Worm (Caenorhabditis elegans): ENCODE measurements around the gene C05D9.9.

DNA sequence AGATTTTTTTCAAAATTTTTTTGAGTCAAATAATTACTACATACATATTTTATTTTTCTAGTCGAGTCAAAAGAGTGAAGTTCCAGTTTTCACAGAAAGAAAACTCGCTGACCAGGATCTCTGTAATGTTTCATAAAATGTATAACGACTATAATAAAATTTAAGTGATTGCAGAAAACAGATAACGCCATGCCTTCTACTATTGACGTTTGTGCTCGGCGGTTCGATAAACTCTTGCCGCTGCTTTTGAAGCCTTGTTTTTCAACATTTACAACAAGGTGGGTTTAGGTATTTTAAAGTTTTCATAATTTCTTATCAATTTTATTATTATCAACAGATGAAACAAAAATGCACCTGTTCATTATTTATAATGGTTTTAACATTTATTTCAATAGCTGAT lies 1.4 kb upstream of the C05D9.9 start, which contains the start of gene lmp-2:
- no peak for TF ChIP-seq snpc-4 (tag; optimal IDR thresholded peaks at IDR 0.05)
- TF ChIP-seq mep-1 (tag; optimal IDR thresholded peaks at IDR 0.05) = no peak
- TF ChIP-seq unc-62 (GFP tag; optimal IDR thresholded peaks at IDR 0.05) = no peak
- TF ChIP-seq lin-13 (tag; optimal IDR thresholded peaks at IDR 0.05) = no peak
- no peak for TF ChIP-seq nhr-237 (tag; optimal IDR thresholded peaks at IDR 0.05)
- TF ChIP-seq mab-5 (tag; optimal IDR thresholded peaks at IDR 0.05) = no peak

All from whole organism, mixed stage, embryonic.